Fruit fly (Drosophila melanogaster): Measurements from ENCODE around the gene CG32655.

CG32655 gene

dm6 chrX:12225325-12225972, 10.2 kb downstream of the CG32655 start:
- TF ChIP-seq Kr (GFP tag; optimal IDR thresholded peaks at IDR 0.05) = no peak
- TF ChIP-seq CG9727 (GFP tag; optimal IDR thresholded peaks at IDR 0.05) = peak; percentile 15
- TF ChIP-seq yki (optimal IDR thresholded peaks at IDR 0.05) = no peak
- no peak for TF ChIP-seq Ets97D (GFP tag; optimal IDR thresholded peaks at IDR 0.05)
- TF ChIP-seq Fer3 (tag; optimal IDR thresholded peaks at IDR 0.05) = peak; percentile 24
- peak; percentile 33 for TF ChIP-seq CG9437 (GFP tag; optimal IDR thresholded peaks at IDR 0.05)
- no peak for TF ChIP-seq CG34422 (GFP tag; IDR thresholded peaks at IDR 0.05)
- TF ChIP-seq CG10147 (GFP tag; optimal IDR thresholded peaks at IDR 0.05) = no peak
- no peak for TF ChIP-seq sim (GFP tag; IDR thresholded peaks at IDR 0.05)
- TF ChIP-seq zen2 (GFP tag; IDR thresholded peaks at IDR 0.05; ENCODE audit: partially characterized antibody) = no peak
- TF ChIP-seq CG7987 (GFP tag; optimal IDR thresholded peaks at IDR 0.05) = no peak
- TF ChIP-seq inv (GFP tag; IDR thresholded peaks at IDR 0.05; ENCODE audit: partially characterized antibody) = no peak
- no peak for TF ChIP-seq Stat92E (GFP tag; optimal IDR thresholded peaks at IDR 0.05)
- no peak for TF ChIP-seq CG10462 (GFP tag; optimal IDR thresholded peaks at IDR 0.05)
- TF ChIP-seq dmrt11E (tag; optimal IDR thresholded peaks at IDR 0.05) = peak; percentile 72
- peak; percentile 20 for TF ChIP-seq Lhr (GFP tag; optimal IDR thresholded peaks at IDR 0.05)
- TF ChIP-seq CG31441 (GFP tag; IDR thresholded peaks at IDR 0.05) = peak; percentile 74
- TF ChIP-seq Myb (GFP tag; optimal IDR thresholded peaks at IDR 0.05) = no peak
- TF ChIP-seq CG8089 (GFP tag; optimal IDR thresholded peaks at IDR 0.05) = no peak
- no peak for TF ChIP-seq Bdp1 (GFP tag; optimal IDR thresholded peaks at IDR 0.05)
- TF ChIP-seq Sin3A (optimal IDR thresholded peaks at IDR 0.05) = no peak
- no peak for TF ChIP-seq ken (GFP tag; IDR thresholded peaks at IDR 0.05)
- TF ChIP-seq dimm (GFP tag; IDR thresholded peaks at IDR 0.05) = no peak
- peak; percentile 4 for TF ChIP-seq CG18619 (GFP tag; optimal IDR thresholded peaks at IDR 0.05)
- TF ChIP-seq salm (tag; optimal IDR thresholded peaks at IDR 0.05) = peak; percentile 34
- TF ChIP-seq Ada2b (GFP tag; IDR thresholded peaks at IDR 0.05) = no peak
- TF ChIP-seq CG4707 (GFP tag; optimal IDR thresholded peaks at IDR 0.05) = no peak
- no peak for TF ChIP-seq Dek (tag; optimal IDR thresholded peaks at IDR 0.05)
- no peak for TF ChIP-seq CG32767 (GFP tag; IDR thresholded peaks at IDR 0.05)
- peak; percentile 8 for TF ChIP-seq Hr3 (GFP tag; optimal IDR thresholded peaks at IDR 0.05)
- TF ChIP-seq lov (optimal IDR thresholded peaks at IDR 0.05) = no peak
- TF ChIP-seq lov (GFP tag; IDR thresholded peaks at IDR 0.05) = no peak
- TF ChIP-seq unpg (GFP tag; optimal IDR thresholded peaks at IDR 0.05) = peak; percentile 56
- no peak for TF ChIP-seq vfl (GFP tag; optimal IDR thresholded peaks at IDR 0.05)
- no peak for TF ChIP-seq sqz (GFP tag; optimal IDR thresholded peaks at IDR 0.05)
- no peak for TF ChIP-seq zfh2 (GFP tag; optimal IDR thresholded peaks at IDR 0.05)
- TF ChIP-seq Dad (GFP tag; optimal IDR thresholded peaks at IDR 0.05) = no peak
- peak; percentile 63 for TF ChIP-seq nerfin-1 (tag; optimal IDR thresholded peaks at IDR 0.05)
- no peak for TF ChIP-seq CG12104 (GFP tag; optimal IDR thresholded peaks at IDR 0.05)
- no peak for TF ChIP-seq Optix (GFP tag; IDR thresholded peaks at IDR 0.05)
- TF ChIP-seq chn (GFP tag; optimal IDR thresholded peaks at IDR 0.05) = no peak
- no peak for TF ChIP-seq E2f2 (GFP tag; IDR thresholded peaks at IDR 0.05)
- TF ChIP-seq da (GFP tag; optimal IDR thresholded peaks at IDR 0.05) = no peak
- TF ChIP-seq Awh (GFP tag; IDR thresholded peaks at IDR 0.05) = peak; percentile 42; the same call in 1 of the 2 replicates
- TF ChIP-seq sug (tag; optimal IDR thresholded peaks at IDR 0.05) = no peak
- TF ChIP-seq slou (GFP tag; optimal IDR thresholded peaks at IDR 0.05) = no peak
- no peak for TF ChIP-seq zfh1 (GFP tag; IDR thresholded peaks at IDR 0.05)
- no peak for TF ChIP-seq Mrtf (GFP tag; IDR thresholded peaks at IDR 0.05)
- peak; percentile 57 for TF ChIP-seq CG17359 (tag; optimal IDR thresholded peaks at IDR 0.05)
- TF ChIP-seq CG1647 (GFP tag; optimal IDR thresholded peaks at IDR 0.05) = no peak
- TF ChIP-seq CG14710 (tag; optimal IDR thresholded peaks at IDR 0.05) = peak; percentile 72
- TF ChIP-seq ci (GFP tag; IDR thresholded peaks at IDR 0.05) = no peak

All from whole organism, embryonic.